Worm (Caenorhabditis elegans): ENCODE data around the gene gpd-1.
A peak's percentile ranks its signal among the peaks of the same experiment; 100 is the strongest.

gpd-1 gene

DNA sequence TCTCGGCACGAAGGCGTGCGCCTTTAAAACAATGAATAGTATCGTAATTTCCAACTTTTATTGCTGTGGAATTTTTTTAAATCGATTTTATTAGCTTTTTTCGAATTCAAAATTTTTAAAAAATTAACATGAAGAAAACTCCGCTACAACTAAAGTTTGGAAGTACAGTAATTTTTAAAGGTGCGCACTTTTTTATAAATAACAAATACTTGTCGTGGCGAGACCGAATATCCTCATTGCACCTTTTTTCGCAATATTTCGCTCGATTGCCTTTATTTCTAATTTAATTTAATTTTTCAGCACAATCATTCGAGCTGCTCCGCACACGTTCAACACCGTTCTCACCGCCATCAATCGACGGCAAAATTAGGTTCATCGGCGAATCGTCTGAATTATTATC is 3.1 kb upstream of the gpd-1 start, which contains the start of the genes T09F3.2 and T09F3.7:
TSS of gene T09F3.2 (plus strand) at position 301 of the 400 bp plus-strand sequence.
TSS of gene T09F3.7 (plus strand) at position 315 of the 400 bp plus-strand sequence.
- TF ChIP-seq syd-9 (tag; optimal IDR thresholded peaks at IDR 0.05) (no peak), ceh-34 (tag; optimal IDR thresholded peaks at IDR 0.05) (no peak), pag-3 (tag; optimal IDR thresholded peaks at IDR 0.05; ENCODE audit: borderline replicate concordance) (no peak), ama-1 (optimal IDR thresholded peaks at IDR 0.05) (no peak), T23F11.4 (GFP tag; optimal IDR thresholded peaks at IDR 0.05) (no peak), unc-86 (tag; optimal IDR thresholded peaks at IDR 0.05) (no peak), K09A11.1 (tag; optimal IDR thresholded peaks at IDR 0.05; ENCODE audit: insufficient read depth) (no peak), pat-9 (tag; optimal IDR thresholded peaks at IDR 0.05) (no peak), Y22D7AL.16 (tag; optimal IDR thresholded peaks at IDR 0.05) (no peak), ceh-14 (tag; optimal IDR thresholded peaks at IDR 0.05) (no peak), mec-3 (tag; optimal IDR thresholded peaks at IDR 0.05; ENCODE audit: borderline replicate concordance) (no peak), sox-2 (GFP tag; IDR thresholded peaks at IDR 0.05) (no peak), ceh-2 (tag; optimal IDR thresholded peaks at IDR 0.05) (no peak), hlh-30 (tag; optimal IDR thresholded peaks at IDR 0.05; ENCODE audit: insufficient read depth) (no peak), pha-2 (tag; optimal IDR thresholded peaks at IDR 0.05) (no peak), hlh-15 (tag; optimal IDR thresholded peaks at IDR 0.05) (no peak), pros-1 (tag; optimal IDR thresholded peaks at IDR 0.05) (no peak), ztf-16 (tag; optimal IDR thresholded peaks at IDR 0.05) (no peak), nhr-232 (tag; optimal IDR thresholded peaks at IDR 0.05) (no peak), elt-2 (tag; optimal IDR thresholded peaks at IDR 0.05) (no peak)

DNA sequence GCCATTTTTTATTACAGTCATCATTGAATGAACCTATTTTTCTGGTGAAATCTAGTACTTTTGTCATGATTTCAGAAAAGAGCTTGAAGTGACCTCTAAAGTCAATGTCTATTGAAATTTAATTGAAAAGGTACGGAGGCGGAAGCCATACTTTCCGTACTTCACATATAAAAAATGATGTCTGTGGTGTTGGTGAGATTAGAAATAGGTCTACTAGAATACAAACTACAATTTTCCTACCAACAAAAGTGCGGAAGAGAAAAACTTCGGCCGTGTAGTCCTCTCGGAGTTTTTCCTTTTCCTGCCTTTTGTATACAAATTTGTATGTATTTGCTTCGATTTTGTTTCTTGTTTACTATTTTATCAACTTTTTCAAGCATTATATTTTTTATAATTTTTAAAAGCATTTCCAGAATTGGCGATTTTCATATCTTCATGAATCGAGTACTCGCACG is 1.4 kb downstream of the gpd-1 start, which contains the start of gene T09F3.4:
TSS of gene T09F3.4 (plus strand) at position 405 of the 455 bp plus-strand sequence.
- peak; percentile 28 for TF ChIP-seq elt-2 (tag; optimal IDR thresholded peaks at IDR 0.05)
- no peak for TF ChIP-seq ceh-22 (tag; optimal IDR thresholded peaks at IDR 0.05)
- TF ChIP-seq ceh-2 (tag; optimal IDR thresholded peaks at IDR 0.05): peak; percentile 69
- TF ChIP-seq ttx-3 (tag; optimal IDR thresholded peaks at IDR 0.05): no peak
- TF ChIP-seq fkh-6 (tag; optimal IDR thresholded peaks at IDR 0.05): peak; percentile 15
- TF ChIP-seq ceh-18 (tag; optimal IDR thresholded peaks at IDR 0.05): no peak
- TF ChIP-seq tbx-2 (tag; optimal IDR thresholded peaks at IDR 0.05): peak; percentile 70
- TF ChIP-seq ref-2 (tag; optimal IDR thresholded peaks at IDR 0.05): no peak
- peak; percentile 29 for TF ChIP-seq zip-5 (tag; optimal IDR thresholded peaks at IDR 0.05)
- TF ChIP-seq ceh-6 (GFP tag; optimal IDR thresholded peaks at IDR 0.05): no peak
- TF ChIP-seq C08G9.2 (tag; optimal IDR thresholded peaks at IDR 0.05): peak; percentile 80
- TF ChIP-seq fkh-10 (GFP tag; optimal IDR thresholded peaks at IDR 0.05): no peak
- TF ChIP-seq ets-4 (tag; optimal IDR thresholded peaks at IDR 0.05): peak; percentile 64
- TF ChIP-seq ceh-31 (tag; optimal IDR thresholded peaks at IDR 0.05): peak; percentile 70
- no peak for TF ChIP-seq pax-1 (tag; optimal IDR thresholded peaks at IDR 0.05)
- TF ChIP-seq tbx-7 (tag; optimal IDR thresholded peaks at IDR 0.05): peak; percentile 48

ce11 chrII:10396578-10396977 is 2.6 kb downstream of the gpd-1 start, which contains the start of gene T09F3.5:
TSS of gene T09F3.5 (plus strand) at chrII:10396878.
- no peak for TF ChIP-seq ztf-16 (tag; optimal IDR thresholded peaks at IDR 0.05)
- no peak for TF ChIP-seq fax-1 (tag; optimal IDR thresholded peaks at IDR 0.05)

- TF ChIP-seq rnt-1 (tag; optimal IDR thresholded peaks at IDR 0.05): no peak
- TF ChIP-seq elt-2 (tag; optimal IDR thresholded peaks at IDR 0.05): peak; percentile 67
Observed at ce11 chrII:10402991-10403390, 9.1 kb downstream of the gpd-1 start.

- TF ChIP-seq ceh-18 (tag; optimal IDR thresholded peaks at IDR 0.05) (no peak), ztf-16 (tag; optimal IDR thresholded peaks at IDR 0.05) (no peak), pros-1 (tag; optimal IDR thresholded peaks at IDR 0.05) (no peak), dmd-4 (tag; optimal IDR thresholded peaks at IDR 0.05; ENCODE audit: borderline replicate concordance) (no peak), ceh-34 (tag; optimal IDR thresholded peaks at IDR 0.05) (no peak), pqm-1 (tag; optimal IDR thresholded peaks at IDR 0.05) (no peak), Y22D7AL.16 (tag; optimal IDR thresholded peaks at IDR 0.05) (no peak), pax-1 (tag; optimal IDR thresholded peaks at IDR 0.05) (no peak), zip-5 (tag; optimal IDR thresholded peaks at IDR 0.05) (no peak), hlh-15 (tag; optimal IDR thresholded peaks at IDR 0.05) (no peak), T23F11.4 (GFP tag; optimal IDR thresholded peaks at IDR 0.05) (no peak), ceh-31 (tag; optimal IDR thresholded peaks at IDR 0.05) (no peak), odd-2 (tag; optimal IDR thresholded peaks at IDR 0.05) (no peak), ceh-45 (GFP tag; IDR thresholded peaks at IDR 0.05) (no peak)
Observed at ce11 chrII:10410989-10411388, 17.1 kb downstream of the gpd-1 start, which contains the start of gene E04D5.5. TSS of gene E04D5.5 (plus strand) at chrII:10411289.
